Worm (Caenorhabditis elegans) whole organism, L1 larva: ENCODE measurements around the gene abhd-3.1.

Experiments used
- C04F5.9 ChIP-seq: sonication (generic microtip); optimal IDR thresholded peaks from 2 replicates; lab custom pipeline; 2016; ENCODE audit warnings: missing genetic modification characterization, missing compliant biosample characterization
- C16A3.4 ChIP-seq: fragments of 150-350 bp; optimal IDR thresholded peaks from 2 replicates; lab custom pipeline; 2014; ENCODE audit warnings: missing biosample characterization, missing genetic modification characterization
- F16B12.6 ChIP-seq: fragments of 150-350 bp; optimal IDR thresholded peaks from 2 replicates; lab custom pipeline; 2014; ENCODE audit warnings: missing biosample characterization, missing genetic modification characterization
- Y116A8C.19 ChIP-seq: sonication (generic microtip); optimal IDR thresholded peaks from 2 replicates; lab custom pipeline; 2016; ENCODE audit warnings: missing compliant biosample characterization, missing genetic modification characterization, borderline replicate concordance
- aha-1 ChIP-seq: fragments of 150-350 bp; optimal IDR thresholded peaks from 2 replicates; lab custom pipeline; 2014; ENCODE audit warnings: missing biosample characterization, missing genetic modification characterization
- blmp-1 ChIP-seq: fragments of 150-350 bp; optimal IDR thresholded peaks from 2 replicates; lab custom pipeline; 2014; ENCODE audit warnings: missing biosample characterization, missing genetic modification characterization
- ceh-63 ChIP-seq: fragments of 200-800 bp; sonication (Bioruptor generic); optimal IDR thresholded peaks from 2 replicates; lab custom pipeline; 2018; ENCODE audit warnings: mild to moderate bottlenecking, missing genetic modification characterization, missing compliant biosample characterization
- ceh-90 ChIP-seq: sonication (generic microtip); optimal IDR thresholded peaks from 2 replicates; lab custom pipeline; 2016; ENCODE audit warnings: missing genetic modification characterization, missing compliant biosample characterization
- ces-1 ChIP-seq: fragments of 150-350 bp; optimal IDR thresholded peaks from 2 replicates; lab custom pipeline; 2014; ENCODE audit warnings: missing biosample characterization, missing genetic modification reagents, missing genetic modification characterization
- efl-3 ChIP-seq: fragments of 200-800 bp; sonication (Bioruptor generic); optimal IDR thresholded peaks from 2 replicates; lab custom pipeline; 2018; ENCODE audit warnings: mild to moderate bottlenecking, missing genetic modification characterization, missing compliant biosample characterization
- egl-13 ChIP-seq: sonication (generic microtip); optimal IDR thresholded peaks from 2 replicates; lab custom pipeline; 2016; ENCODE audit warnings: missing genotype, missing genetic modification reagents, missing genetic modification characterization, missing compliant biosample characterization
- ets-5 ChIP-seq: fragments of 200-800 bp; sonication (Bioruptor generic); IDR thresholded peaks from 2 replicates; pipeline ENCODE4 v1.3.6; 2022; ENCODE audit warnings: missing genetic modification characterization, missing compliant biosample characterization
- fos-1 ChIP-seq: fragments of 150-350 bp; optimal IDR thresholded peaks from 2 replicates; lab custom pipeline; 2014; ENCODE audit warnings: missing biosample characterization, missing genetic modification characterization
- hlh-17 ChIP-seq: fragments of 200-800 bp; sonication (Bioruptor generic); optimal IDR thresholded peaks from 2 replicates; lab custom pipeline; 2018; ENCODE audit warnings: missing genetic modification characterization, mild to moderate bottlenecking, missing compliant biosample characterization, moderate library complexity, borderline replicate concordance
- hpl-2 ChIP-seq: fragments of 150-350 bp; optimal IDR thresholded peaks from 2 replicates; lab custom pipeline; 2014; ENCODE audit warnings: missing biosample characterization, missing genetic modification reagents, missing genetic modification characterization
- irx-1 ChIP-seq: sonication (generic microtip); optimal IDR thresholded peaks from 2 replicates; lab custom pipeline; 2016; ENCODE audit warnings: missing genetic modification characterization, missing compliant biosample characterization
- jun-1 ChIP-seq: fragments of 150-350 bp; optimal IDR thresholded peaks from 2 replicates; lab custom pipeline; 2014; ENCODE audit warnings: missing biosample characterization, missing genetic modification reagents, missing genetic modification characterization
- lin-14 ChIP-seq: fragments of 200-800 bp; sonication (Bioruptor generic); optimal IDR thresholded peaks from 2 replicates; lab custom pipeline; 2018; ENCODE audit warnings: mild to moderate bottlenecking, missing genetic modification characterization, moderate library complexity, missing compliant biosample characterization
- lir-3 ChIP-seq: sonication (generic microtip); optimal IDR thresholded peaks from 2 replicates; lab custom pipeline; 2016; ENCODE audit warnings: mild to moderate bottlenecking, missing genetic modification characterization, moderate library complexity, missing compliant biosample characterization; ENCODE audit not compliant: poor library complexity
- mab-9 ChIP-seq: fragments of 200-800 bp; sonication (Bioruptor generic); IDR thresholded peaks from 2 replicates; pipeline ENCODE4 v1.3.6; 2022; ENCODE audit warnings: missing genetic modification reagents, missing genetic modification characterization, missing compliant biosample characterization
- mef-2 ChIP-seq: fragments of 150-350 bp; optimal IDR thresholded peaks from 2 replicates; lab custom pipeline; 2014; ENCODE audit warnings: missing biosample characterization, missing genetic modification characterization
- nhr-11 ChIP-seq: fragments of 150-350 bp; optimal IDR thresholded peaks from 2 replicates; lab custom pipeline; 2014; ENCODE audit warnings: missing biosample characterization, missing genetic modification characterization
- nhr-12 ChIP-seq: sonication (generic microtip); optimal IDR thresholded peaks from 2 replicates; lab custom pipeline; 2017; ENCODE audit warnings: missing biosample characterization, missing genetic modification characterization
- nhr-19 ChIP-seq: fragments of 200-800 bp; sonication (Bioruptor generic); conservative IDR thresholded peaks from 2 replicates; pipeline ENCODE4 v1.3.6; 2022; ENCODE audit warnings: missing genetic modification characterization, missing compliant biosample characterization
- nhr-20 ChIP-seq: sonication (generic microtip); optimal IDR thresholded peaks from 2 replicates; lab custom pipeline; 2016; ENCODE audit warnings: mild to moderate bottlenecking, missing genetic modification characterization, missing compliant biosample characterization
- nhr-71 ChIP-seq: sonication (generic microtip); optimal IDR thresholded peaks from 2 replicates; lab custom pipeline; 2016; ENCODE audit warnings: mild to moderate bottlenecking, missing genetic modification characterization, moderate library complexity, missing compliant biosample characterization
- nhr-85 ChIP-seq: sonication (generic microtip); peaks from one replicate; lab custom pipeline; 2016; ENCODE audit warnings: missing genetic modification characterization, inconsistent platforms, missing compliant biosample characterization
- nhr-90 ChIP-seq: sonication (generic microtip); optimal IDR thresholded peaks from 2 replicates; lab custom pipeline; 2016; ENCODE audit warnings: mild to moderate bottlenecking, missing genetic modification characterization, missing compliant biosample characterization; ENCODE audit not compliant: poor library complexity
- pag-3 ChIP-seq: sonication (generic microtip); optimal IDR thresholded peaks from 2 replicates; lab custom pipeline; 2017; ENCODE audit warnings: missing genetic modification characterization, mild to moderate bottlenecking, missing compliant biosample characterization, antibody characterized with exemption, borderline replicate concordance; ENCODE audit not compliant: insufficient read depth
- pax-3 ChIP-seq: fragments of 200-800 bp; sonication (Bioruptor generic); optimal IDR thresholded peaks from 2 replicates; lab custom pipeline; 2018; ENCODE audit warnings: mild to moderate bottlenecking, missing genetic modification characterization, moderate library complexity, missing compliant biosample characterization
- snu-23 ChIP-seq: sonication (generic microtip); optimal IDR thresholded peaks from 2 replicates; lab custom pipeline; 2016; ENCODE audit warnings: missing genetic modification characterization, missing compliant biosample characterization
- sox-4 ChIP-seq: sonication (generic microtip); optimal IDR thresholded peaks from 2 replicates; lab custom pipeline; 2016; ENCODE audit warnings: missing genetic modification characterization, missing compliant biosample characterization
- sup-37 ChIP-seq: fragments of 200-800 bp; sonication (Bioruptor generic); optimal IDR thresholded peaks from 2 replicates; lab custom pipeline; 2018; ENCODE audit warnings: mild to moderate bottlenecking, missing genetic modification characterization, missing compliant biosample characterization
- swsn-7 ChIP-seq: sonication (generic microtip); optimal IDR thresholded peaks from 2 replicates; lab custom pipeline; 2016; ENCODE audit warnings: missing genetic modification characterization, missing compliant biosample characterization
- tbx-2 ChIP-seq: sonication (generic microtip); optimal IDR thresholded peaks from 2 replicates; lab custom pipeline; 2016; ENCODE audit warnings: missing genetic modification characterization, missing compliant biosample characterization
- unc-130 ChIP-seq: fragments of 150-350 bp; optimal IDR thresholded peaks from 2 replicates; lab custom pipeline; 2017; ENCODE audit warnings: missing biosample characterization, missing genetic modification characterization, inconsistent platforms
- zag-1 ChIP-seq: fragments of 150-350 bp; optimal IDR thresholded peaks from 2 replicates; lab custom pipeline; 2014; ENCODE audit warnings: missing biosample characterization, missing genetic modification characterization
- zip-4 ChIP-seq: fragments of 200-800 bp; sonication (Bioruptor generic); optimal IDR thresholded peaks from 2 replicates; lab custom pipeline; 2018; ENCODE audit warnings: mild to moderate bottlenecking, missing genetic modification characterization, moderate library complexity, missing compliant biosample characterization
- ztf-4 ChIP-seq: fragments of 150-350 bp; optimal IDR thresholded peaks from 2 replicates; lab custom pipeline; 2014; ENCODE audit warnings: missing biosample characterization, missing genetic modification characterization

The abhd-3.1 gene

DNA sequence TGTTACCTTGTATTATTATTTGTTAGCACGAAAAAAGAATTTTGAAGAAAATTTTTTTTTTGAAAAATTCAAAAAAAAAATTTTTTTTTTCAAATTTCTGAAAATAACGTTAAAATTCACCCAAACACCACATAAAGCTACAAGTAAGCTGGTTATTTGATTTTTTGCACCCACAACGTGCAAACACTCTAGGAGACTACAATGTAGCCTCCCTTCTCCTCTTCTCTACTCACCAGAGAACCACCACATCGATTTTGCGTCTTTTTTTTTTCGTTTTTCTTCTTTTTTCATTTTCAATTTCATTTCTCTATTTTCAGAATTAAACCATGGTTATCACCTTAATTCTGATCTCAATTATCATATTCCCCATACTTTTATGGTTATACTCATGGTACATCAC lies at the start of gene abhd-3.1:
Gene abhd-3.1, plus strand, starts transcription at position 318 of the 400 bp plus-strand sequence.
- TF ChIP-seq unc-130 (no peak), ceh-63 (GFP tag; lab: Kevin White, UChicago) (no peak), blmp-1 (tag; lab: Kevin White, UChicago) (peak; percentile 2), C04F5.9 (no peak), nhr-90 (tag; lab: Kevin White, UChicago) (no peak), nhr-85 (tag; lab: Kevin White, UChicago) (no peak), sup-37 (GFP tag; lab: Kevin White, UChicago) (no peak), nhr-19 (GFP tag; lab: Robert Waterston, UW) (peak; percentile 34), tbx-2 (tag; lab: Kevin White, UChicago) (no peak), lir-3 (tag; lab: Kevin White, UChicago) (no peak), nhr-20 (peak; percentile 64), mef-2 (tag; lab: Kevin White, UChicago) (no peak), nhr-12 (tag; lab: Kevin White, UChicago) (no peak), ets-5 (GFP tag; lab: Robert Waterston, UW) (no peak), zip-4 (GFP tag; lab: Kevin White, UChicago) (no peak), lin-14 (GFP tag; lab: Kevin White, UChicago) (no peak), ztf-4 (no peak), fos-1 (tag; lab: Kevin White, UChicago) (no peak), irx-1 (no peak), egl-13 (tag; lab: Kevin White, UChicago) (no peak), swsn-7 (no peak)
- TF ChIP-seq, all 84 proteins: peak for 3

DNA sequence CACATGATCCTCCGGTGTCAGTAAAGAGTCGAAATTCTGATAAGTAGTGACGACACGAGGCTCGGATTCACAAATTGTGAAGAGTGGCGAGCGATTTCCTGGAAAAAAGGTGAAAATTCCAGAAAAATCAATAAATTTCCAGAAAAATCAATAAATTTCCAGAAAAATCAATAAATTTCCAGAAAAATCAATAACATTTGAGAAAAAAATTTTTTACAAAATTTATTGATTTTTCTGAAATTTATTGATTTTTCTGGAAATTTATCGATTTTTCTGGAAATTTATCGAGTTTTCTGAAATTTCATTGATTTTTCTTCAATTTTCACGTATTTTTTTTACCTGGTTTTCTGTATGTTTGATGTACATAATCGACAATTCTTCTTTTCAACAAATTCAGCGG lies 49.3 kb upstream of the abhd-3.1 start:
- TF ChIP-seq hpl-2 (GFP tag; lab: Kevin White, UChicago) (no peak), sox-4 (tag; lab: Kevin White, UChicago) (no peak), zag-1 (tag; lab: Kevin White, UChicago) (no peak), irx-1 (no peak), zip-4 (GFP tag; lab: Kevin White, UChicago) (no peak), pag-3 (tag; lab: Kevin White, UChicago) (no peak), ceh-90 (tag; lab: Kevin White, UChicago) (no peak), aha-1 (tag; lab: Kevin White, UChicago) (no peak), nhr-85 (tag; lab: Kevin White, UChicago) (no peak), Y116A8C.19 (no peak), hlh-17 (GFP tag; lab: Kevin White, UChicago) (no peak), F16B12.6 (no peak), jun-1 (tag; lab: Kevin White, UChicago) (no peak), nhr-71 (tag; lab: Kevin White, UChicago) (no peak)
- TF ChIP-seq, all 84 proteins: peak for 0

DNA sequence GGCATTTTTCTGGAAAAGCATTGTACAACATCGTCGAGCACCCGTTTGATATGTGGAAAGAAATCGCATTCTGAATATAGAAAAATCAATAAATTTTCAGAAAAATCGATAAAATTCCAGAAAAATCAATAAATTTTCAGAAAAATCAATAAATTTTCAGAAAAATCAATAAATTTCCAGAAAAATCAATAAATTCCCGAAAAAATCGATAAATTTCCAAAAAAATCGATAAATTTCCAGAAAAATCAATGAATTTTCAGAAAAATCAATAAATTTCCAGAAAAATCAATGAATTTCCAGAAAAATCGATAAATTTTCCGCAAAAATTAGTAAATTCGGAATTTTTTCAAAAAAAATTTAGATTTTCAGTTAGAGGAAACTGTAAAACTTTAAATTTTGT lies 47.9 kb upstream of the abhd-3.1 start, which contains the start of gene fars-2:
Gene fars-2, minus strand, starts transcription at position 70 of the 400 bp plus-strand sequence.
- no peak for TF ChIP-seq ces-1 (GFP tag; lab: Kevin White, UChicago)
- TF ChIP-seq C16A3.4 (tag; lab: Kevin White, UChicago): no peak
- no peak for TF ChIP-seq efl-3
- no peak for TF ChIP-seq nhr-11 (tag; lab: Kevin White, UChicago)
- TF ChIP-seq snu-23 (GFP tag; lab: Kevin White, UChicago): no peak
- no peak for TF ChIP-seq mab-9
- TF ChIP-seq egl-13 (tag; lab: Kevin White, UChicago): no peak
- TF ChIP-seq tbx-2 (tag; lab: Kevin White, UChicago): no peak
- no peak for TF ChIP-seq pax-3
